Worm (Caenorhabditis elegans) whole organism, L2 larva: ENCODE measurements around the gene F11E6.11.

ENCODE experiments used
- ZK546.5 ChIP-seq: sonication (generic microtip); optimal IDR thresholded peaks from 2 replicates; lab custom pipeline; 2017; ENCODE audit warnings: missing biosample characterization, missing genetic modification characterization
- ama-1 ChIP-seq: fragments of 150-350 bp; optimal IDR thresholded peaks from 2 replicates; lab custom pipeline; 2018; ENCODE audit warnings: inconsistent platforms
- ceh-82 ChIP-seq: fragments of 150-350 bp; optimal IDR thresholded peaks from 2 replicates; lab custom pipeline; 2014; ENCODE audit warnings: missing biosample characterization, missing genetic modification characterization
- lin-13 ChIP-seq: fragments of 150-350 bp; optimal IDR thresholded peaks from 2 replicates; lab custom pipeline; 2014; ENCODE audit warnings: missing biosample characterization, missing genetic modification reagents, missing genetic modification characterization
- lsy-2 ChIP-seq, 2 experiments: fragments of 150-350 bp in 1 of 2; sonication (generic microtip) in 1 of 2; optimal IDR thresholded peaks; 2 replicates each; lab custom pipeline; 2014 to 2017; ENCODE audit warnings: missing biosample characterization in 2 of 2, missing genetic modification characterization in 2 of 2
- mdl-1 ChIP-seq, 2 experiments: fragments of 150-350 bp in 1 of 2; sonication (generic microtip) in 1 of 2; optimal IDR thresholded peaks; 2 replicates each; lab custom pipeline; 2017; ENCODE audit warnings: missing biosample characterization in 2 of 2, missing genetic modification characterization in 2 of 2
- nhr-6 ChIP-seq: fragments of 150-350 bp; optimal IDR thresholded peaks from 2 replicates; lab custom pipeline; 2014; ENCODE audit warnings: missing biosample characterization, missing genetic modification characterization
- snpc-4 ChIP-seq: fragments of 150-350 bp; optimal IDR thresholded peaks from 2 replicates; lab custom pipeline; 2014; ENCODE audit warnings: missing biosample characterization, missing genetic modification characterization
- zag-1 ChIP-seq: fragments of 150-350 bp; optimal IDR thresholded peaks from 2 replicates; lab custom pipeline; 2014; ENCODE audit warnings: missing biosample characterization, missing genetic modification characterization

- TF ChIP-seq lin-13 (GFP tag; lab: Kevin White, UChicago), result no peak
- TF ChIP-seq ama-1 (lab: Kevin White, UChicago), result no peak
- no peak for TF ChIP-seq mdl-1 (tag; optimal IDR thresholded peaks at IDR 0.05; lab: Kevin White, UChicago)
- no peak for TF ChIP-seq nhr-6 (tag; lab: Kevin White, UChicago)
- TF ChIP-seq ZK546.5 (tag; lab: Kevin White, UChicago), result no peak
- TF ChIP-seq zag-1 (tag; lab: Kevin White, UChicago), result no peak
- no peak for TF ChIP-seq snpc-4 (tag; lab: Kevin White, UChicago)
- no peak for TF ChIP-seq ceh-82 (tag; lab: Kevin White, UChicago)
- TF ChIP-seq lsy-2 (tag; optimal IDR thresholded peaks at IDR 0.05; lab: Kevin White, UChicago), result no peak
These were observed 20.5 kb downstream of the F11E6.11 start, which contains the start of gene F11E6.10 for ce11 chrIV:17463108-17463608.
